Fruit fly (Drosophila melanogaster): ENCODE results near the gene CG17190.
A peak's percentile ranks its signal among the peaks of the same experiment; 100 is the strongest.

The CG17190 gene

dm6 chr3R:20010942-20011341 is 2.4 kb downstream of the CG17190 start:
- no peak for TF ChIP-seq CG9948 (tag; optimal IDR thresholded peaks at IDR 0.05)

dm6 chr3R:20008372-20009051 is 4.8 kb downstream of the CG17190 start, which contains the start of the genes Hs6st and MED25:
Hs6st (minus strand) TSS chr3R:20008512.
MED25 (plus strand) TSS chr3R:20008947.
- TF ChIP-seq D1 (tag; optimal IDR thresholded peaks at IDR 0.05): no peak
- peak; percentile 66 for TF ChIP-seq CG8159 (tag; optimal IDR thresholded peaks at IDR 0.05)
- TF ChIP-seq Pif1A (GFP tag; optimal IDR thresholded peaks at IDR 0.05): no peak
- TF ChIP-seq CG14655 (GFP tag; optimal IDR thresholded peaks at IDR 0.05): no peak
- TF ChIP-seq CG32121 (GFP tag; IDR thresholded peaks at IDR 0.05): no peak; the same call in 1 of the 2 replicates
- no peak for TF ChIP-seq Snoo (tag; optimal IDR thresholded peaks at IDR 0.05)
- no peak for TF ChIP-seq EcR (GFP tag; optimal IDR thresholded peaks at IDR 0.05)
- TF ChIP-seq CG12605 (GFP tag; IDR thresholded peaks at IDR 0.05): peak; percentile 5; the same call in 1 of the 2 replicates
- peak; percentile 13 for TF ChIP-seq CG15710 (tag; optimal IDR thresholded peaks at IDR 0.05)
- TF ChIP-seq CG13204 (GFP tag; optimal IDR thresholded peaks at IDR 0.05): no peak
- peak; percentile 5; the same call in 1 of the 2 replicates for TF ChIP-seq Ets98B (GFP tag; IDR thresholded peaks at IDR 0.05)
- TF ChIP-seq CG34367 (tag; optimal IDR thresholded peaks at IDR 0.05): no peak
- no peak for TF ChIP-seq gl (tag; optimal IDR thresholded peaks at IDR 0.05)
- TF ChIP-seq rn (GFP tag; IDR thresholded peaks at IDR 0.05): no peak
- no peak for TF ChIP-seq CG10348 (GFP tag; IDR thresholded peaks at IDR 0.05)
- peak; percentile 50; the same call in 2 of the 3 replicates for TF ChIP-seq CG4496 (GFP tag; IDR thresholded peaks at IDR 0.05)
- peak; percentile 40 for TF ChIP-seq CG9948 (tag; optimal IDR thresholded peaks at IDR 0.05)

- TF ChIP-seq CG9948 (tag; optimal IDR thresholded peaks at IDR 0.05): no peak
- TF ChIP-seq Ets98B (GFP tag; IDR thresholded peaks at IDR 0.05): no peak
- peak; percentile 1 for TF ChIP-seq Pif1B (GFP tag; optimal IDR thresholded peaks at IDR 0.05)
- no peak for TF ChIP-seq gl (tag; optimal IDR thresholded peaks at IDR 0.05)
- no peak for TF ChIP-seq fd96Ca (GFP tag; IDR thresholded peaks at IDR 0.05)
- TF ChIP-seq D1 (tag; optimal IDR thresholded peaks at IDR 0.05): peak; percentile 5
- TF ChIP-seq CG34367 (tag; optimal IDR thresholded peaks at IDR 0.05): peak; percentile 30
- TF ChIP-seq CG4496 (GFP tag; IDR thresholded peaks at IDR 0.05): 0 out of 3 replicates have a peak, but pooled peaks have one; percentile 41
- peak; percentile 34 for TF ChIP-seq CG8159 (tag; optimal IDR thresholded peaks at IDR 0.05)
- no peak for TF ChIP-seq rn (GFP tag; IDR thresholded peaks at IDR 0.05)
- TF ChIP-seq Snoo (tag; optimal IDR thresholded peaks at IDR 0.05): no peak
- TF ChIP-seq CG17806 (tag; optimal IDR thresholded peaks at IDR 0.05): no peak
- peak; percentile 47 for TF ChIP-seq CG14655 (GFP tag; optimal IDR thresholded peaks at IDR 0.05)
- TF ChIP-seq Pif1A (GFP tag; optimal IDR thresholded peaks at IDR 0.05): no peak
- TF ChIP-seq EcR (GFP tag; optimal IDR thresholded peaks at IDR 0.05): no peak
- TF ChIP-seq CG32121 (GFP tag; IDR thresholded peaks at IDR 0.05): no peak
- TF ChIP-seq CG8301 (tag; optimal IDR thresholded peaks at IDR 0.05): no peak
- TF ChIP-seq CG10348 (GFP tag; IDR thresholded peaks at IDR 0.05): no peak
- TF ChIP-seq CG12605 (GFP tag; IDR thresholded peaks at IDR 0.05): 0 out of 2 replicates have a peak, but pooled peaks have one; percentile 39
- TF ChIP-seq CG13204 (GFP tag; optimal IDR thresholded peaks at IDR 0.05): no peak
- no peak for TF ChIP-seq CG15710 (tag; optimal IDR thresholded peaks at IDR 0.05)
Observed at dm6 chr3R:20007399-20008285, 5.7 kb downstream of the CG17190 start.

dm6 chr3R:20006617-20007016 is 6.7 kb downstream of the CG17190 start:
- TF ChIP-seq CG10348 (GFP tag; IDR thresholded peaks at IDR 0.05) (no peak), CG9948 (tag; optimal IDR thresholded peaks at IDR 0.05) (no peak)

- TF ChIP-seq CG14655 (GFP tag; optimal IDR thresholded peaks at IDR 0.05) (no peak), Pif1A (GFP tag; optimal IDR thresholded peaks at IDR 0.05) (no peak), CG32121 (GFP tag; IDR thresholded peaks at IDR 0.05) (no peak), CG34367 (tag; optimal IDR thresholded peaks at IDR 0.05) (no peak), D1 (tag; optimal IDR thresholded peaks at IDR 0.05) (no peak), rn (GFP tag; IDR thresholded peaks at IDR 0.05) (no peak), CG13204 (GFP tag; optimal IDR thresholded peaks at IDR 0.05) (no peak), CG8159 (tag; optimal IDR thresholded peaks at IDR 0.05) (no peak), gl (tag; optimal IDR thresholded peaks at IDR 0.05) (no peak)
Observed at dm6 chr3R:20004697-20005096, 8.6 kb downstream of the CG17190 start.

dm6 chr3R:20001595-20001997 is 11.7 kb downstream of the CG17190 start:
- TF ChIP-seq Pif1B (GFP tag; optimal IDR thresholded peaks at IDR 0.05) (no peak), CG34367 (tag; optimal IDR thresholded peaks at IDR 0.05) (no peak), CG9948 (tag; optimal IDR thresholded peaks at IDR 0.05) (peak; percentile 35), CG8301 (tag; optimal IDR thresholded peaks at IDR 0.05) (peak; percentile 7), rn (GFP tag; IDR thresholded peaks at IDR 0.05) (no peak), Pif1A (GFP tag; optimal IDR thresholded peaks at IDR 0.05) (peak; percentile 29), CG14655 (GFP tag; optimal IDR thresholded peaks at IDR 0.05) (peak; percentile 47), CG8159 (tag; optimal IDR thresholded peaks at IDR 0.05) (peak; percentile 47), CG15710 (tag; optimal IDR thresholded peaks at IDR 0.05) (peak; percentile 48), Snoo (tag; optimal IDR thresholded peaks at IDR 0.05) (peak; percentile 40), CG17806 (tag; optimal IDR thresholded peaks at IDR 0.05) (peak; percentile 2)
